Fruit fly (Drosophila melanogaster) whole organism, embryonic: ENCODE measurements around the gene CG2247.
A peak's percentile ranks its signal among the peaks of the same experiment; 100 is the strongest.

ENCODE experiments used
- CG11247 ChIP-seq: fragments of 200-800 bp; sonication (Bioruptor generic); IDR thresholded peaks from 2 replicates; pipeline ENCODE4 v1.3.6; 2022; ENCODE audit warnings: missing biosample characterization, missing genetic modification characterization
- CG12104 ChIP-seq: fragments of 200-800 bp; sonication (Bioruptor generic); optimal IDR thresholded peaks from 3 replicates; lab custom pipeline; 2016; ENCODE audit warnings: missing biosample characterization, missing genetic modification characterization
- CG12219 ChIP-seq: fragments of 200-800 bp; sonication (Bioruptor generic); optimal IDR thresholded peaks from 3 replicates; lab custom pipeline; 2018; ENCODE audit warnings: missing biosample characterization, mild to moderate bottlenecking, missing genetic modification characterization
- CG14050 ChIP-seq: fragments of 200-800 bp; sonication (Bioruptor generic); IDR thresholded peaks from 3 replicates; pipeline ENCODE4 v1.3.6; 2022; ENCODE audit warnings: missing biosample characterization, missing genetic modification characterization
- CG15269 ChIP-seq: fragments of 200-800 bp; sonication (Bioruptor generic); optimal IDR thresholded peaks from 2 replicates; lab custom pipeline; 2018; ENCODE audit warnings: missing biosample characterization, mild to moderate bottlenecking, missing genetic modification characterization, moderate library complexity
- CG1603 ChIP-seq: fragments of 200-800 bp; sonication (Bioruptor generic); optimal IDR thresholded peaks from 2 replicates; lab custom pipeline; 2019; ENCODE audit warnings: missing biosample characterization, mild to moderate bottlenecking, missing genetic modification characterization, moderate library complexity
- CG16813 ChIP-seq: fragments of 200-800 bp; sonication (Bioruptor generic); IDR thresholded peaks from 3 replicates; pipeline ENCODE4 v1.3.6; 2022; ENCODE audit warnings: missing biosample characterization, missing genetic modification characterization; ENCODE audit not compliant: partially characterized antibody
- CG16863 ChIP-seq: fragments of 200-800 bp; sonication (Bioruptor generic); optimal IDR thresholded peaks from 3 replicates; lab custom pipeline; 2016; ENCODE audit warnings: missing biosample characterization, missing genetic modification characterization
- CG17829 ChIP-seq: fragments of 200-800 bp; optimal IDR thresholded peaks from 2 replicates; lab custom pipeline; 2019; ENCODE audit warnings: missing biosample characterization, mild to moderate bottlenecking, missing genetic modification characterization, moderate library complexity
- CG3726 ChIP-seq: fragments of 200-800 bp; sonication (Bioruptor generic); IDR thresholded peaks from 3 replicates; pipeline ENCODE4, ENCODE4 v1.3.6; 2022; ENCODE audit warnings: missing biosample characterization, missing genetic modification characterization
- CG42726 ChIP-seq: fragments of 200-800 bp; sonication (Bioruptor generic); IDR thresholded peaks from 2 replicates; pipeline ENCODE4 v1.3.6; 2022; ENCODE audit warnings: missing biosample characterization, missing genetic modification characterization; ENCODE audit not compliant: partially characterized antibody
- CG43689 ChIP-seq: fragments of 200-800 bp; sonication (Bioruptor generic); IDR thresholded peaks from 2 replicates; pipeline ENCODE4 v1.3.6; 2022; ENCODE audit warnings: missing biosample characterization, missing genetic modification characterization
- CG7556 ChIP-seq: fragments of 200-800 bp; sonication (Bioruptor generic); optimal IDR thresholded peaks from 2 replicates; lab custom pipeline; 2017; ENCODE audit warnings: missing biosample characterization, mild to moderate bottlenecking, missing genetic modification characterization
- CG7786 ChIP-seq: fragments of 200-800 bp; sonication (Bioruptor generic); optimal IDR thresholded peaks from 2 replicates; lab custom pipeline; 2016; ENCODE audit warnings: missing biosample characterization, missing genetic modification characterization
- CG7839 ChIP-seq: fragments of 200-800 bp; sonication (Bioruptor generic); optimal IDR thresholded peaks from 3 replicates; lab custom pipeline; 2018; ENCODE audit warnings: missing biosample characterization, mild to moderate bottlenecking, missing genetic modification characterization, moderate library complexity
- CG7928 ChIP-seq: fragments of 200-800 bp; sonication (Bioruptor generic); optimal IDR thresholded peaks from 2 replicates; lab custom pipeline; 2017; ENCODE audit warnings: missing biosample characterization, mild to moderate bottlenecking, missing genetic modification characterization
- Chrac-16 ChIP-seq: fragments of 200-800 bp; sonication (Bioruptor generic); optimal IDR thresholded peaks from 3 replicates; lab custom pipeline; 2016; ENCODE audit warnings: missing biosample characterization, missing genetic modification characterization
- Dad ChIP-seq: fragments of 200-800 bp; sonication (Bioruptor generic); optimal IDR thresholded peaks from 3 replicates; lab custom pipeline; 2016; ENCODE audit warnings: missing biosample characterization, missing genetic modification characterization
- Dll ChIP-seq: fragments of 200-800 bp; sonication (Bioruptor generic); IDR thresholded peaks from 4 replicates; pipeline ENCODE4 v1.3.6; 2022; ENCODE audit warnings: missing biosample characterization, missing genetic modification characterization; ENCODE audit not compliant: partially characterized antibody
- Ets97D ChIP-seq: fragments of 200-800 bp; sonication (Bioruptor generic); optimal IDR thresholded peaks from 3 replicates; lab custom pipeline; 2016; ENCODE audit warnings: missing biosample characterization, missing genetic modification characterization
- Gug ChIP-seq: fragments of 200-800 bp; sonication (Bioruptor generic); IDR thresholded peaks from 4 replicates; pipeline ENCODE4 v1.3.6; 2022; ENCODE audit warnings: missing biosample characterization, missing genetic modification characterization
- HLH4C ChIP-seq: fragments of 200-800 bp; sonication (Bioruptor generic); IDR thresholded peaks from 3 replicates; pipeline ENCODE4 v1.3.6; 2022; ENCODE audit warnings: missing biosample characterization, missing genetic modification characterization; ENCODE audit not compliant: partially characterized antibody
- Hand ChIP-seq: fragments of 200-800 bp; sonication (Bioruptor generic); optimal IDR thresholded peaks from 2 replicates; lab custom pipeline; 2017; ENCODE audit warnings: mild to moderate bottlenecking, missing biosample characterization, missing genetic modification reagents, missing genetic modification characterization
- MBD-R2 ChIP-seq: fragments of 200-800 bp; sonication (Bioruptor generic); IDR thresholded peaks from 2 replicates; pipeline ENCODE4 v1.3.6; 2022; ENCODE audit warnings: missing biosample characterization, missing genetic modification characterization
- MTF-1 ChIP-seq: fragments of 200-800 bp; sonication (Bioruptor generic); optimal IDR thresholded peaks from 2 replicates; lab custom pipeline; 2018; ENCODE audit warnings: missing biosample characterization, mild to moderate bottlenecking, missing genetic modification characterization, borderline replicate concordance
- Med ChIP-seq: fragments of 200-800 bp; sonication (Bioruptor generic); peaks from one replicate; lab custom pipeline; 2016; ENCODE audit warnings: missing biosample characterization, missing genetic modification characterization, mild to moderate bottlenecking, inconsistent platforms, moderate library complexity
- NFAT ChIP-seq: fragments of 200-800 bp; sonication (Bioruptor generic); IDR thresholded peaks from 2 replicates; pipeline ENCODE4 v1.3.6; 2022; ENCODE audit warnings: missing biosample characterization, missing genetic modification characterization
- NK7.1 ChIP-seq: fragments of 200-800 bp; sonication (Bioruptor generic); optimal IDR thresholded peaks from 3 replicates; lab custom pipeline; 2016; ENCODE audit warnings: missing biosample characterization, missing genetic modification characterization
- Nf-YC ChIP-seq: fragments of 200-800 bp; optimal IDR thresholded peaks from 3 replicates; lab custom pipeline; 2019; ENCODE audit warnings: missing biosample characterization, mild to moderate bottlenecking, missing genetic modification characterization, moderate library complexity
- Sin3A ChIP-seq: fragments of >200 bp; optimal IDR thresholded peaks from 2 replicates; lab custom pipeline; 2018
- Taf1 ChIP-seq: fragments of 200-800 bp; sonication (Bioruptor generic); IDR thresholded peaks from 2 replicates; pipeline ENCODE4 v1.3.6; 2022; ENCODE audit warnings: missing biosample characterization, missing genetic modification characterization
- al ChIP-seq: fragments of 200-800 bp; sonication (Bioruptor generic); IDR thresholded peaks from 2 replicates; pipeline ENCODE4 v1.3.6; 2022; ENCODE audit warnings: missing biosample characterization, missing genetic modification characterization
- bsh ChIP-seq, 2 experiments: fragments of 200-800 bp; sonication (Bioruptor generic); optimal IDR thresholded peaks; 2 replicates each; lab custom pipeline; 2017 to 2018; ENCODE audit warnings: mild to moderate bottlenecking in 2 of 2, missing biosample characterization in 2 of 2, missing genetic modification characterization in 2 of 2, moderate library complexity in 1 of 2
- cato ChIP-seq: fragments of 200-800 bp; sonication (Bioruptor generic); optimal IDR thresholded peaks from 2 replicates; lab custom pipeline; 2016; ENCODE audit warnings: missing biosample characterization, missing genetic modification characterization, borderline replicate concordance
- ci ChIP-seq: fragments of 200-800 bp; sonication (Bioruptor generic); IDR thresholded peaks from 3 replicates; pipeline ENCODE4 v1.3.6; 2022; ENCODE audit warnings: missing biosample characterization, missing genetic modification characterization
- crc ChIP-seq: fragments of 200-800 bp; sonication (Bioruptor generic); optimal IDR thresholded peaks from 2 replicates; lab custom pipeline; 2016; ENCODE audit warnings: missing biosample characterization, missing genetic modification characterization
- dati ChIP-seq: fragments of 200-800 bp; sonication (Bioruptor generic); IDR thresholded peaks from 2 replicates; pipeline ENCODE4 v1.3.6; 2022; ENCODE audit warnings: missing biosample characterization, missing genetic modification characterization
- disco-r ChIP-seq: fragments of 200-800 bp; sonication (Bioruptor generic); optimal IDR thresholded peaks from 2 replicates; lab custom pipeline; 2016; ENCODE audit warnings: missing biosample characterization, missing genetic modification characterization
- dm ChIP-seq: fragments of 200-800 bp; sonication (Bioruptor generic); optimal IDR thresholded peaks from 3 replicates; lab custom pipeline; 2016; ENCODE audit warnings: missing biosample characterization, missing genetic modification characterization
- en ChIP-seq: fragments of 200-800 bp; sonication (Bioruptor generic); optimal IDR thresholded peaks from 2 replicates; lab custom pipeline; 2016; ENCODE audit warnings: missing biosample characterization, missing genetic modification characterization
- gt ChIP-seq: fragments of 200-800 bp; sonication (Bioruptor generic); IDR thresholded peaks from 2 replicates; pipeline ENCODE4 v1.3.6; 2022; ENCODE audit warnings: missing biosample characterization, missing genetic modification characterization
- ham ChIP-seq: fragments of 200-800 bp; sonication (Bioruptor generic); IDR thresholded peaks from 2 replicates; pipeline ENCODE4 v1.3.6; 2022; ENCODE audit warnings: missing biosample characterization, missing genetic modification characterization
- hb ChIP-seq: fragments of 200-800 bp; sonication (Bioruptor generic); IDR thresholded peaks from 3 replicates; pipeline ENCODE4 v1.3.6; 2022; ENCODE audit warnings: missing biosample characterization, missing genetic modification characterization; ENCODE audit not compliant: partially characterized antibody
- lab ChIP-seq: fragments of 200-800 bp; sonication (Bioruptor generic); optimal IDR thresholded peaks from 3 replicates; lab custom pipeline; 2017; ENCODE audit warnings: missing biosample characterization, missing genetic modification characterization, mild to moderate bottlenecking, moderate library complexity, missing genetic modification reagents
- lola ChIP-seq, 3 experiments: fragments of >200 bp in 2 of 3; fragments of 200-800 bp in 1 of 3; sonication (Bioruptor generic) in 1 of 3; optimal IDR thresholded peaks; 2 replicates each; lab custom pipeline; 2017 to 2019; ENCODE audit warnings: missing biosample characterization in 3 of 3, missing genetic modification characterization in 3 of 3, mild to moderate bottlenecking in 1 of 3, moderate library complexity in 1 of 3
- mld ChIP-seq: fragments of 200-800 bp; sonication (Bioruptor generic); IDR thresholded peaks from 3 replicates; pipeline ENCODE4 v1.3.6; 2022; ENCODE audit warnings: missing biosample characterization, missing genetic modification characterization; ENCODE audit not compliant: partially characterized antibody
- oc ChIP-seq: fragments of 200-800 bp; sonication (Bioruptor generic); optimal IDR thresholded peaks from 2 replicates; lab custom pipeline; 2018; ENCODE audit warnings: missing biosample characterization, mild to moderate bottlenecking, missing genetic modification characterization, moderate library complexity
- pb ChIP-seq: fragments of 200-800 bp; sonication (Bioruptor generic); optimal IDR thresholded peaks from 3 replicates; lab custom pipeline; 2016; ENCODE audit warnings: missing biosample characterization, missing genetic modification characterization
- sima ChIP-seq: fragments of 200-800 bp; sonication (Bioruptor generic); optimal IDR thresholded peaks from 2 replicates; lab custom pipeline; 2016; ENCODE audit warnings: missing biosample characterization, missing genetic modification characterization
- slp2 ChIP-seq: fragments of 200-800 bp; sonication (Bioruptor generic); optimal IDR thresholded peaks from 2 replicates; lab custom pipeline; 2016; ENCODE audit warnings: missing biosample characterization, missing genetic modification characterization
- wor ChIP-seq: fragments of 200-800 bp; sonication (Bioruptor generic); IDR thresholded peaks from 2 replicates; pipeline ENCODE4 v1.3.6; 2022; ENCODE audit warnings: missing biosample characterization, missing genetic modification characterization

CG2247 gene

dm6 chrX:11576540-11576939 is 34.9 kb downstream of the CG2247 start, which contains the start of gene CG11695 (continued):
- TF ChIP-seq CG1603 (tag; lab: Kevin White, UChicago) (peak; percentile 51), slp2 (GFP tag; lab: Kevin White, UChicago) (no peak), al (GFP tag; lab: Robert Waterston, UW) (peak; percentile 67), Taf1 (GFP tag; lab: Robert Waterston, UW) (peak; percentile 49; the same call in 1 of the 2 replicates), CG7928 (GFP tag; lab: Kevin White, UChicago) (no peak), CG7839 (peak; percentile 73), en (GFP tag; lab: Kevin White, UChicago) (no peak), bsh (GFP tag; optimal IDR thresholded peaks at IDR 0.05; lab: Kevin White, UChicago) (peak; percentile 7 to 58), CG16863 (GFP tag; lab: Kevin White, UChicago) (peak; percentile 28), cato (GFP tag; lab: Kevin White, UChicago) (no peak), Ets97D (peak; percentile 32), CG3726 (GFP tag; lab: Robert Waterston, UW) (no peak), Nf-YC (peak; percentile 78), CG17829 (peak; percentile 68), pb (GFP tag; lab: Kevin White, UChicago) (no peak), HLH4C (GFP tag; lab: Robert Waterston, UW) (no peak), Hand (GFP tag; lab: Kevin White, UChicago) (no peak), Dad (GFP tag; lab: Kevin White, UChicago) (peak; percentile 8), Med (GFP tag; lab: Kevin White, UChicago) (peak; percentile 91), CG12219 (GFP tag; lab: Kevin White, UChicago) (no peak), NFAT (peak; percentile 70), sima (GFP tag; lab: Kevin White, UChicago) (no peak), NK7.1 (GFP tag; lab: Kevin White, UChicago) (no peak), CG42726 (GFP tag; lab: Robert Waterston, UW) (no peak), MBD-R2 (peak; percentile 94), hb (GFP tag; lab: Robert Waterston, UW) (no peak), gt (GFP tag; lab: Robert Waterston, UW) (no peak), lola (GFP tag; optimal IDR thresholded peaks at IDR 0.05; lab: Kevin White, UChicago) (peak in 1 of 3 experiments; percentile 58), CG11247 (GFP tag; lab: Robert Waterston, UW) (peak; percentile 57), CG14050 (GFP tag; lab: Robert Waterston, UW) (no peak), oc (no peak), mld (GFP tag; lab: Robert Waterston, UW) (no peak), wor (GFP tag; lab: Robert Waterston, UW) (peak; percentile 37; the same call in 1 of the 2 replicates), Sin3A (lab: Kevin White, UChicago) (peak; percentile 44), disco-r (GFP tag; lab: Kevin White, UChicago) (no peak), dm (no peak), CG16813 (GFP tag; lab: Robert Waterston, UW) (no peak), CG12104 (GFP tag; lab: Kevin White, UChicago) (peak; percentile 16), CG15269 (tag; lab: Kevin White, UChicago) (peak; percentile 69), lab (GFP tag; lab: Kevin White, UChicago) (peak; percentile 75), crc (GFP tag; lab: Kevin White, UChicago) (no peak), Gug (peak; percentile 52; the same call in 1 of the 4 replicates), MTF-1 (GFP tag; lab: Kevin White, UChicago) (no peak), CG7556 (GFP tag; lab: Kevin White, UChicago) (peak; percentile 45), ham (GFP tag; lab: Robert Waterston, UW) (no peak), CG7786 (GFP tag; lab: Kevin White, UChicago) (no peak), ci (GFP tag; lab: Robert Waterston, UW) (no peak), CG43689 (GFP tag; lab: Robert Waterston, UW) (no peak), Dll (no peak), Chrac-16 (GFP tag; lab: Kevin White, UChicago) (peak; percentile 60), dati (GFP tag; lab: Robert Waterston, UW) (no peak)
